Worm (Caenorhabditis elegans) whole organism, midembryonic: Measurements from ENCODE around the gene glb-32.

Source experiments
- T22C8.4 ChIP-seq: fragments of 200-800 bp; sonication (Bioruptor generic); IDR thresholded peaks from 2 replicates; pipeline ENCODE4 v1.3.6; 2022; ENCODE audit warnings: missing genetic modification characterization, missing compliant biosample characterization
- cog-1 ChIP-seq: sonication (generic microtip); optimal IDR thresholded peaks from 2 replicates; lab custom pipeline; 2016; ENCODE audit warnings: missing genetic modification characterization, missing compliant biosample characterization
- flt-1 ChIP-seq: fragments of 200-800 bp; sonication (Bioruptor generic); IDR thresholded peaks from 2 replicates; pipeline ENCODE4 v1.3.6; 2022; ENCODE audit warnings: missing genetic modification characterization, missing compliant biosample characterization
- klf-2 ChIP-seq: fragments of 200-800 bp; sonication (Bioruptor generic); conservative IDR thresholded peaks from 2 replicates; pipeline ENCODE4 v1.3.6; 2022; ENCODE audit warnings: missing genetic modification reagents, missing genetic modification characterization, missing compliant biosample characterization
- med-1 ChIP-seq: sonication (generic microtip); optimal IDR thresholded peaks from 2 replicates; lab custom pipeline; 2017; ENCODE audit warnings: missing genetic modification characterization, mild to moderate bottlenecking, missing compliant biosample characterization, antibody characterized with exemption, missing genetic modification reagents; ENCODE audit not compliant: insufficient read depth
- ref-1 ChIP-seq: fragments of 200-800 bp; sonication (Bioruptor generic); conservative IDR thresholded peaks from 2 replicates; pipeline ENCODE4 v1.3.6; 2022; ENCODE audit warnings: missing genetic modification reagents, missing genetic modification characterization, missing compliant biosample characterization
- tab-1 ChIP-seq: fragments of 200-800 bp; sonication (Bioruptor generic); IDR thresholded peaks from 2 replicates; pipeline ENCODE4 v1.3.6; 2022; ENCODE audit warnings: missing genetic modification characterization, missing compliant biosample characterization
- ztf-23 ChIP-seq: fragments of 200-800 bp; sonication (Bioruptor generic); IDR thresholded peaks from 2 replicates; pipeline ENCODE4 v1.3.6; 2022; ENCODE audit warnings: missing genetic modification reagents, missing genetic modification characterization, missing compliant biosample characterization
- ztf-29 ChIP-seq: fragments of 200-800 bp; sonication (Bioruptor generic); IDR thresholded peaks from 2 replicates; pipeline ENCODE4 v1.3.6; 2022; ENCODE audit warnings: missing genetic modification reagents, missing genetic modification characterization, missing compliant biosample characterization

DNA sequence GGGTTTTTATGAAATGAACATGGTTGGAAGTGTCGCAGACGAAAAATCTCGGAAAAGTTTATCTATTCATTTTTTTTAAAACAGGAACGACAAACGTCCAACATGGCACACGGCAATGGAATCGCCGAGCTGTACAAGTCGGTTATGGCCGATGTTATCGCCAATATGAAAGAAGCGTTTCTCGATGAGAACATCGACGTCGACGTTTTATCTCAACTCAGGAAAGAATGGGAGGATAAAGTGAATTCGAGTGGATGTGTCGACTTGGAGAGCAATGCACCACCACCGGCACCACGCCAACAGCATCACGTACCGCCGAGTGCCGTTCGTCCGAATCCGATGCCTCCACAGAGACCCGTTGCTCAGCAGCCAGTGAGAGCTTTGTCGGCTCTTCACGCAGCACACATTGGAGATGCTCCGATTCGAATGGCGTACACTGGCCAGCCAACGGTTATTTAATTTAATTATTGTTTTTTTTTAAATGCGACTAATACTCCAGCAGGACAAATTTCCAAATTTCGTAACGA, 39.2 kb downstream of the glb-32 start:
- TF ChIP-seq ztf-23 (GFP tag; lab: Robert Waterston, UW) (no peak), ztf-29 (GFP tag; lab: Robert Waterston, UW) (no peak), ref-1 (no peak), tab-1 (GFP tag; lab: Robert Waterston, UW) (no peak), flt-1 (no peak), med-1 (GFP tag; lab: Kevin White, UChicago) (no peak), klf-2 (GFP tag; lab: Robert Waterston, UW) (no peak), cog-1 (tag; lab: Kevin White, UChicago) (no peak), T22C8.4 (GFP tag; lab: Robert Waterston, UW) (no peak)
